Worm (Caenorhabditis elegans) whole organism, late embryonic: ENCODE measurements around the gene itr-1.

Source experiments
- C38D4.7 ChIP-seq: fragments of 200-800 bp; sonication (Bioruptor generic); optimal IDR thresholded peaks from 2 replicates; lab custom pipeline; 2018; ENCODE audit warnings: mild to moderate bottlenecking, missing genetic modification characterization, moderate library complexity, missing compliant biosample characterization
- F13H6.1 ChIP-seq: sonication (generic microtip); optimal IDR thresholded peaks from 2 replicates; lab custom pipeline; 2016; ENCODE audit warnings: missing genetic modification characterization, missing compliant biosample characterization
- K09A11.1 ChIP-seq: sonication (generic microtip); optimal IDR thresholded peaks from 2 replicates; lab custom pipeline; 2017; ENCODE audit warnings: antibody characterized with exemption, mild to moderate bottlenecking, missing genetic modification characterization, missing compliant biosample characterization; ENCODE audit not compliant: insufficient read depth
- Y22D7AL.16 ChIP-seq: sonication (generic microtip); optimal IDR thresholded peaks from 2 replicates; lab custom pipeline; 2016; ENCODE audit warnings: missing genetic modification characterization, missing compliant biosample characterization
- ceh-18 ChIP-seq: sonication (generic microtip); optimal IDR thresholded peaks from 2 replicates; lab custom pipeline; 2016; ENCODE audit warnings: missing genetic modification characterization, missing compliant biosample characterization
- ceh-19 ChIP-seq: fragments of 200-800 bp; sonication (Bioruptor generic); optimal IDR thresholded peaks from 2 replicates; lab custom pipeline; 2018; ENCODE audit warnings: mild to moderate bottlenecking, missing genetic modification characterization, missing compliant biosample characterization
- ceh-22 ChIP-seq: sonication (generic microtip); optimal IDR thresholded peaks from 2 replicates; lab custom pipeline; 2017; ENCODE audit warnings: missing biosample characterization, missing genetic modification characterization
- ceh-31 ChIP-seq: sonication (generic microtip); optimal IDR thresholded peaks from 2 replicates; lab custom pipeline; 2016; ENCODE audit warnings: missing genetic modification characterization, missing compliant biosample characterization
- ceh-34 ChIP-seq: sonication (generic microtip); optimal IDR thresholded peaks from 2 replicates; lab custom pipeline; 2016; ENCODE audit warnings: mild to moderate bottlenecking, missing genetic modification characterization, missing compliant biosample characterization
- ceh-45 ChIP-seq: fragments of 200-800 bp; sonication (Bioruptor generic); IDR thresholded peaks from 2 replicates; pipeline ENCODE4 v1.3.6; 2022; ENCODE audit warnings: missing genetic modification reagents, missing genetic modification characterization, missing compliant biosample characterization
- ceh-9 ChIP-seq: sonication (generic microtip); optimal IDR thresholded peaks from 2 replicates; lab custom pipeline; 2016; ENCODE audit warnings: mild to moderate bottlenecking, missing genetic modification characterization, inconsistent platforms, missing compliant biosample characterization
- dmd-4 ChIP-seq: sonication (generic microtip); optimal IDR thresholded peaks from 2 replicates; lab custom pipeline; 2016; ENCODE audit warnings: borderline replicate concordance, missing genetic modification characterization, missing compliant biosample characterization
- dve-1 ChIP-seq: sonication (generic microtip); optimal IDR thresholded peaks from 2 replicates; lab custom pipeline; 2017; ENCODE audit warnings: antibody characterized with exemption, mild to moderate bottlenecking, missing genetic modification characterization, missing compliant biosample characterization
- eyg-1 ChIP-seq: sonication (generic microtip); optimal IDR thresholded peaks from 2 replicates; lab custom pipeline; 2016; ENCODE audit warnings: missing genotype, missing genetic modification characterization, missing compliant biosample characterization
- hlh-13 ChIP-seq: fragments of 200-800 bp; sonication (Bioruptor generic); optimal IDR thresholded peaks from 2 replicates; lab custom pipeline; 2018; ENCODE audit warnings: mild to moderate bottlenecking, missing genetic modification characterization, missing compliant biosample characterization
- lim-6 ChIP-seq: sonication (generic microtip); optimal IDR thresholded peaks from 2 replicates; lab custom pipeline; 2016; ENCODE audit warnings: missing genetic modification characterization, missing compliant biosample characterization
- nfya-1 ChIP-seq: sonication (generic microtip); optimal IDR thresholded peaks from 2 replicates; lab custom pipeline; 2017; ENCODE audit warnings: missing genetic modification characterization, mild to moderate bottlenecking, missing compliant biosample characterization, antibody characterized with exemption, moderate library complexity
- pat-9 ChIP-seq: fragments of 200-800 bp; sonication (Bioruptor generic); optimal IDR thresholded peaks from 2 replicates; lab custom pipeline; 2018; ENCODE audit warnings: mild to moderate bottlenecking, missing genetic modification characterization, moderate library complexity, missing compliant biosample characterization
- ref-2 ChIP-seq: sonication (generic microtip); optimal IDR thresholded peaks from 2 replicates; lab custom pipeline; 2016; ENCODE audit warnings: missing genetic modification characterization, missing compliant biosample characterization
- sox-4 ChIP-seq: sonication (generic microtip); optimal IDR thresholded peaks from 2 replicates; lab custom pipeline; 2017; ENCODE audit warnings: mild to moderate bottlenecking, missing genetic modification characterization, inconsistent platforms, missing compliant biosample characterization
- syd-9 ChIP-seq: sonication (generic microtip); optimal IDR thresholded peaks from 2 replicates; lab custom pipeline; 2016; ENCODE audit warnings: mild to moderate bottlenecking, missing genetic modification characterization, moderate library complexity, missing compliant biosample characterization
- tbx-2 ChIP-seq: sonication (generic microtip); optimal IDR thresholded peaks from 2 replicates; lab custom pipeline; 2016; ENCODE audit warnings: missing genetic modification characterization, missing compliant biosample characterization
- unc-3 ChIP-seq, 2 experiments: fragments of 200-800 bp in 1 of 2; sonication (Bioruptor generic) in 1 of 2; sonication (generic microtip) in 1 of 2; conservative IDR thresholded peaks in 1 of 2; optimal IDR thresholded peaks in 1 of 2; 2 replicates each; pipeline versions ENCODE4 v1.3.6 to Lab custom; 2016 to 2022; ENCODE audit warnings: missing compliant biosample characterization in 2 of 2, missing genetic modification characterization in 2 of 2, missing genetic modification reagents in 1 of 2
- zip-5 ChIP-seq: sonication (generic microtip); optimal IDR thresholded peaks from 2 replicates; lab custom pipeline; 2016; ENCODE audit warnings: missing genetic modification characterization, missing compliant biosample characterization

Gene itr-1

DNA sequence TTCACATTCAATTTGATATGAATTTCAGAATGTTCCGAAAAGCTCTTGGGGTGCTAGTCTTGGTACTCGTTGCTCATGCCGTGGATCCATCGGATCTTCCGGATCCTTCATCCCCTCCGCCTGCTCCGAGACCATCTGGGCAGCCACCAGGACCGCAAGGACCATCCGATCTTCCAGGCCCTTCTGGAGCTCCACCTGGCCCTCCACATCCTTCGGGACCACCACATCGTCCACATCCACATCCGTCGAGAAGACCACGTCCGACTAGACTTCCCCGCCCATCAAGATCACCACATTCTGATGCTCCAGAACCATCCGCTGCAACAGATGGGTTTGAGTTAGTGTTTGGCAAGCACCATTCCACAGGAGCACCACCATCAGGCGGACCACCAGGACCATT, 59.6 kb downstream of the itr-1 start, which contains the start of gene clx-1:
Gene clx-1 (plus strand): TSS at position 30 of the 400 bp plus-strand sequence.
- TF ChIP-seq dve-1 (no peak), nfya-1 (tag; lab: Kevin White, UChicago) (no peak), C38D4.7 (GFP tag; lab: Kevin White, UChicago) (no peak), unc-3 (GFP tag; conservative IDR thresholded peaks at IDR 0.05; lab: Robert Waterston, UW) (no peak), unc-3 (tag; optimal IDR thresholded peaks at IDR 0.05; lab: Kevin White, UChicago) (no peak), eyg-1 (tag; lab: Kevin White, UChicago) (no peak), sox-4 (tag; lab: Kevin White, UChicago) (no peak), ceh-19 (GFP tag; lab: Kevin White, UChicago) (no peak), ceh-31 (tag; lab: Kevin White, UChicago) (no peak), ceh-18 (tag; lab: Kevin White, UChicago) (no peak), ceh-34 (no peak), tbx-2 (tag; lab: Kevin White, UChicago) (no peak), lim-6 (tag; lab: Kevin White, UChicago) (no peak)

ce11 chrIV:7736616-7737015, 61.6 kb downstream of the itr-1 start:
- TF ChIP-seq ceh-22 (tag; lab: Kevin White, UChicago) (no peak), unc-3 (GFP tag; conservative IDR thresholded peaks at IDR 0.05; lab: Robert Waterston, UW) (no peak), unc-3 (tag; optimal IDR thresholded peaks at IDR 0.05; lab: Kevin White, UChicago) (peak; percentile 2), tbx-2 (tag; lab: Kevin White, UChicago) (no peak), lim-6 (tag; lab: Kevin White, UChicago) (no peak), pat-9 (tag; lab: Kevin White, UChicago) (no peak), ceh-31 (tag; lab: Kevin White, UChicago) (no peak)

ce11 chrIV:7743539-7743938, 68.6 kb downstream of the itr-1 start, which contains the start of gene npr-35:
npr-35 (plus strand) TSS chrIV:7743839.
- TF ChIP-seq ceh-45 (GFP tag; lab: Robert Waterston, UW) = no peak
- no peak for TF ChIP-seq F13H6.1 (tag; lab: Kevin White, UChicago)
- no peak for TF ChIP-seq ref-2 (tag; lab: Kevin White, UChicago)
- no peak for TF ChIP-seq ceh-9
- TF ChIP-seq C38D4.7 (GFP tag; lab: Kevin White, UChicago) = no peak
- TF ChIP-seq hlh-13 (GFP tag; lab: Kevin White, UChicago) = no peak
- TF ChIP-seq syd-9 (tag; lab: Kevin White, UChicago) = no peak
- no peak for TF ChIP-seq Y22D7AL.16 (tag; lab: Kevin White, UChicago)
- TF ChIP-seq zip-5 (tag; lab: Kevin White, UChicago) = no peak
- no peak for TF ChIP-seq K09A11.1 (tag; lab: Kevin White, UChicago)
- no peak for TF ChIP-seq dmd-4 (tag; lab: Kevin White, UChicago)
